Worm (Caenorhabditis elegans) whole organism, early embryonic: ENCODE measurements around the gene C14A11.6.

Experiments
- ama-1 ChIP-seq: fragments of 150-350 bp; optimal IDR thresholded peaks from 2 replicates; lab custom pipeline; 2014
- ceh-36 ChIP-seq: sonication (generic microtip); optimal IDR thresholded peaks from 2 replicates; lab custom pipeline; 2016; ENCODE audit warnings: missing genetic modification characterization, inconsistent platforms, missing compliant biosample characterization
- sea-1 ChIP-seq: fragments of 200-800 bp; sonication (Bioruptor generic); conservative IDR thresholded peaks from 2 replicates; pipeline ENCODE4 v1.3.6; 2022; ENCODE audit warnings: missing genetic modification characterization, missing compliant biosample characterization
- tbx-11 ChIP-seq: fragments of 200-800 bp; sonication (Bioruptor generic); IDR thresholded peaks from 2 replicates; pipeline ENCODE4 v1.3.6; 2022; ENCODE audit warnings: missing genetic modification characterization, missing compliant biosample characterization

- TF ChIP-seq ama-1 (lab: Kevin White, UChicago): no peak
- TF ChIP-seq tbx-11 (GFP tag; lab: Robert Waterston, UW): no peak
- TF ChIP-seq sea-1 (GFP tag; lab: Robert Waterston, UW): no peak
- TF ChIP-seq ceh-36 (tag; lab: Kevin White, UChicago): no peak
These were observed 6.6 kb downstream of the C14A11.6 start, which contains the start of gene C14A11.5 for ce11 chrX:2807390-2807789.
